Worm (Caenorhabditis elegans) whole organism, midembryonic: ENCODE measurements around the gene srw-22.
"Not testable (repeated sequence)": the region's sequence is repeated elsewhere in the genome, so short reads cannot be mapped to it uniquely, and the experiment has no call there.

ENCODE experiments used
- T22C8.4 ChIP-seq: fragments of 200-800 bp; sonication (Bioruptor generic); IDR thresholded peaks from 2 replicates; pipeline ENCODE4 v1.3.6; 2022; ENCODE audit warnings: missing genetic modification characterization, missing compliant biosample characterization
- cog-1 ChIP-seq: sonication (generic microtip); optimal IDR thresholded peaks from 2 replicates; lab custom pipeline; 2016; ENCODE audit warnings: missing genetic modification characterization, missing compliant biosample characterization
- flt-1 ChIP-seq: fragments of 200-800 bp; sonication (Bioruptor generic); IDR thresholded peaks from 2 replicates; pipeline ENCODE4 v1.3.6; 2022; ENCODE audit warnings: missing genetic modification characterization, missing compliant biosample characterization
- klf-2 ChIP-seq: fragments of 200-800 bp; sonication (Bioruptor generic); conservative IDR thresholded peaks from 2 replicates; pipeline ENCODE4 v1.3.6; 2022; ENCODE audit warnings: missing genetic modification reagents, missing genetic modification characterization, missing compliant biosample characterization
- med-1 ChIP-seq: sonication (generic microtip); optimal IDR thresholded peaks from 2 replicates; lab custom pipeline; 2017; ENCODE audit warnings: missing genetic modification characterization, mild to moderate bottlenecking, missing compliant biosample characterization, antibody characterized with exemption, missing genetic modification reagents; ENCODE audit not compliant: insufficient read depth
- ref-1 ChIP-seq: fragments of 200-800 bp; sonication (Bioruptor generic); conservative IDR thresholded peaks from 2 replicates; pipeline ENCODE4 v1.3.6; 2022; ENCODE audit warnings: missing genetic modification reagents, missing genetic modification characterization, missing compliant biosample characterization
- tab-1 ChIP-seq: fragments of 200-800 bp; sonication (Bioruptor generic); IDR thresholded peaks from 2 replicates; pipeline ENCODE4 v1.3.6; 2022; ENCODE audit warnings: missing genetic modification characterization, missing compliant biosample characterization
- ztf-23 ChIP-seq: fragments of 200-800 bp; sonication (Bioruptor generic); IDR thresholded peaks from 2 replicates; pipeline ENCODE4 v1.3.6; 2022; ENCODE audit warnings: missing genetic modification reagents, missing genetic modification characterization, missing compliant biosample characterization
- ztf-29 ChIP-seq: fragments of 200-800 bp; sonication (Bioruptor generic); IDR thresholded peaks from 2 replicates; pipeline ENCODE4 v1.3.6; 2022; ENCODE audit warnings: missing genetic modification reagents, missing genetic modification characterization, missing compliant biosample characterization

srw-22 gene

DNA sequence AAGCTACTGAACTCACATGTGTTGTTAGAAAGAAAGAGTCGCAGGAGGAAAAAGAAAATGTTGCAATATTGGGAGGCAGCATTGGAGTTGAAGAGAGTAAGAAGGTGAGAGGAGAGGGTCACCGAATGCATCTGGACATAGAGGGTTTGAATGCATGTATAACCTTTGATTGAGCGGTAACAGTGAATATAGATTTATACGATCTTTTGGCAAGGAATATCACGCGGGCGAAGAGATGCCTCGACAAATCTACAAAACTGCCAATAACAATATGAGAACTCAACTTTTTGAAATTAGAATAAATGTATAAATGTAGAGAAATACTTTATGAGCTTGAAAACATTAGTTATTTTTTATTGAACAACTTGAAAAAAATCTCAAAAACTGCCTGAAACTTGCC, 6.1 kb upstream of the srw-22 start, which contains the start of gene M01B2.10:
Gene M01B2.10 (minus strand): TSS at position 101 of the 400 bp plus-strand sequence.
- not testable (repeated sequence) for TF ChIP-seq ztf-23; T22C8.4; cog-1 (tag; lab: Kevin White, UChicago)

DNA sequence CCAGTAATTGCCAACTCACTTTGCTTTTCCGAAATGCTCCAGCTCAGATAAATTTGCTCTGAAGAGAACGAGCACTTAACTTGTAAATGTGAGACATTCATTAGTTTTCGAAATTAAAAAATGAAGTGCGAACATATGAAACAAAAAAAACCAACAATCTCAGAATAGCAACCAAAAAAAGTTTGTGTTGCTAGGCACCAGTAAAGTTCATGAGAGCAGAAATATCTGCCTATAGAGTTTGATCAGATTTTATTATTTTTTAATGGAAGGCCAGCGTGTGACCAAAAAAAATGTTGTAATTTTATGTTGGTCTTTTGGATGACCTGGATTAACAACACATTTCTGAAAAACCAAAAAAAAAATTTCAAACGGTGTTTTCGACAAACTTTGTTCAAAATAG, 4.3 kb upstream of the srw-22 start, which contains the start of gene M01B2.12:
Gene M01B2.12 (minus strand): TSS at position 101 of the 400 bp plus-strand sequence.
- TF ChIP-seq ztf-23: no peak
- TF ChIP-seq ref-1 (GFP tag; lab: Robert Waterston, UW): no peak
- TF ChIP-seq tab-1 (GFP tag; lab: Robert Waterston, UW): no peak
- TF ChIP-seq med-1 (GFP tag; lab: Kevin White, UChicago): no peak
- TF ChIP-seq ztf-29: no peak
- no peak for TF ChIP-seq T22C8.4
- TF ChIP-seq flt-1 (GFP tag; lab: Robert Waterston, UW): no peak
- TF ChIP-seq klf-2: no peak

DNA sequence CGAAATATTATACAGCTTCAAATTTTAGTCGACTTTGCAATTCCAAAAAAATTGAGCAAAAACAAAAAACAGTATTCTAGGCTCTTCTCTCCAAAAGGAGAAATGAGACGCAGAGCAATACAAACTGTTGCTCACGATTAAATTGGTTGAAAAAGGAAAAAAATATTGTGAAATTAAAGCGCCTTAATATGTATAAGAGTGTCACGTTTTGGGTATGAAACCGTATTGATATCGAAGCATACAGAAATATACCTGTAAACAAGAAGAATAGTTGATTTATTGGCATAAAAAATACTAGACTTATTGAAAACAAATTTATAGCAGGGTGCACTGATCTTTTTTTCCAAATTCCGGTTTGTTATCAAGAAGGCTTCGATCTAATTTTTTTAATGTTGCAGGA, 2.6 kb upstream of the srw-22 start, which contains the start of gene M01B2.13:
Gene M01B2.13 (minus strand): TSS at position 101 of the 400 bp plus-strand sequence.
- TF ChIP-seq tab-1 (GFP tag; lab: Robert Waterston, UW) (no peak), klf-2 (no peak), T22C8.4 (no peak), cog-1 (tag; lab: Kevin White, UChicago) (no peak), ref-1 (GFP tag; lab: Robert Waterston, UW) (no peak), flt-1 (GFP tag; lab: Robert Waterston, UW) (no peak), ztf-29 (no peak), ztf-23 (no peak), med-1 (GFP tag; lab: Kevin White, UChicago) (no peak)

DNA sequence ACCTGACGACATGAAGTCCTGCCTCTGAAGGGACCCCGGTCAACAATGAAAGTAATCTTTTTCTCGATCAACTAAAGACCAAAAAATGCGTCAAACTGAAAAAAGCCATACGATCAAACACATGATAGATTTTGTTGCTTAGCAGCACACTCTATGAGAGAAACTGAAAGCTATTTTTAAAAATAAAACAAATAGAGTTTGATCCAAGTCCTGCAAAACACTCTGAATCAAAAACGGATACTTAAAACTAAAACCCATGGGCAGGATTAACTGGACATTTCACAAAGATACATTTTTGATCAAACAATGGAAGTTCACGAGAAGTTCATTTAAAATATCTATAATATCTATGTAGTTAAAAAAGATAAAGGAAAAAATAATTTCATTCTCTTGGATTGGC, 997 bp upstream of the srw-22 start, which contains the start of gene T10H4.13:
Gene T10H4.13 (minus strand): TSS at position 101 of the 400 bp plus-strand sequence.
- no peak for TF ChIP-seq med-1 (GFP tag; lab: Kevin White, UChicago)
- no peak for TF ChIP-seq tab-1 (GFP tag; lab: Robert Waterston, UW)
- TF ChIP-seq flt-1 (GFP tag; lab: Robert Waterston, UW): no peak
- no peak for TF ChIP-seq klf-2
- TF ChIP-seq ztf-29: no peak
- no peak for TF ChIP-seq cog-1 (tag; lab: Kevin White, UChicago)
- no peak for TF ChIP-seq T22C8.4
- no peak for TF ChIP-seq ztf-23
- no peak for TF ChIP-seq ref-1 (GFP tag; lab: Robert Waterston, UW)

DNA sequence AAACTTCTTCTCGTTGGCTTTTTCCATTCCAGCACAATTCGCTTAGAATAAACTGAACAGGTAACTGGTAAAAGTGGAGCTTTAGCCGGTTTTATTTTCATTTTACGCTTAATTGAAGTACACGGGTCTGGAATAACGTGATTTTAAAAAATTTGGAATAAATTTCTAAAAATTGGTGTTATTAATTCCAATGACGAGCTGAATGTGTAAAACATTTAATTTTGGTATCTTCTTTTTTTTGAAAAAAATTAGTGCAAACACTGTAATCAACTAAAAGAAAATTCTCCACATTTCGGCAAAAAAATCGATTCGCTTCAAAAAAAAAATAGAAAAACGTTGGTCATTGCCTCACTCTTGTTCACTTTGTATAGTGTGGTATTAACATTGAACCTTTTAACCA, 3.9 kb downstream of the srw-22 start, which contains the start of gene T10H4.4:
Gene T10H4.4 (minus strand): TSS at position 101 of the 400 bp plus-strand sequence.
- TF ChIP-seq ztf-29 (no peak), T22C8.4 (no peak), med-1 (GFP tag; lab: Kevin White, UChicago) (no peak), ztf-23 (no peak)

DNA sequence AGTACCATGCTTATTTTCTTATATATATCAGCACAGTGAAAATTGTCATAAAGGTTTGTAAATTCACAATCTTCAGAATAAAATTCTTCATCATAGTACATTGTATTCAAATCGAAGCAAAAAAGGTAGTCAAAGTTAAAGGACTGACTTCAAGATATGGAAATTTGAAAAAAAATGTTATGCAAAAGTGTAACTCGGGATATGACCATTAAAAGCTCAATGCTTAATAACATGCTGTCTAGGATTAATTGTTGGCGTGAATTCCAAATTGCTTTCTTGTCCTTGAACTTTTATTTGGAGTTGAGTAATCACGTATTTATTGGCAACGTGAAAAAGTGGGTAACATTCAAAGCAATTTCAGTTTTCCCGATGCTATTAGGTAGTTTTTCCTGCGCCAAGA, 6.4 kb downstream of the srw-22 start, which contains the start of gene srw-16:
Gene srw-16 (minus strand): TSS at position 101 of the 400 bp plus-strand sequence.
- TF ChIP-seq cog-1 (tag; lab: Kevin White, UChicago): no peak
- no peak for TF ChIP-seq flt-1 (GFP tag; lab: Robert Waterston, UW)
- no peak for TF ChIP-seq klf-2
- TF ChIP-seq tab-1 (GFP tag; lab: Robert Waterston, UW): no peak
- no peak for TF ChIP-seq ztf-29

DNA sequence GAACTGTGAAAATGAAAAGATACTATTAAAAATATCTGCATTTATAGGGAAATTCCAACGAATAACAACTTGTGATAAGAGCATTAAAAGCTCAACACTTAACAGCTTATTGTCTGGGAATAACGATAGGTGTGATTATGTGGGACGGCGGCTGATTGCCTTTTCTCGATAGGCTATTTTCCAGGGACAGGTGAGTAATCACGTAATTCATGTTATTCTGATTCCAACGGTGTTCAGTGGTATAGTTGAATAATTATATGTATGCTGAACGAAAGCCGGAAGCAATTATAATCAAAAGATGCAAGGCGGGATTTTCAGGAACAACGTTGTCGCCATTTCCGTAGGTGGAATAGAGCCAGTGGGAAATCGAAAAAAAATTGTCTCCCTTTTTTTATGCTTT, 8.5 kb downstream of the srw-22 start, which contains the start of gene srw-17:
Gene srw-17 (minus strand): TSS at position 101 of the 400 bp plus-strand sequence.
- TF ChIP-seq cog-1 (tag; lab: Kevin White, UChicago): no peak

DNA sequence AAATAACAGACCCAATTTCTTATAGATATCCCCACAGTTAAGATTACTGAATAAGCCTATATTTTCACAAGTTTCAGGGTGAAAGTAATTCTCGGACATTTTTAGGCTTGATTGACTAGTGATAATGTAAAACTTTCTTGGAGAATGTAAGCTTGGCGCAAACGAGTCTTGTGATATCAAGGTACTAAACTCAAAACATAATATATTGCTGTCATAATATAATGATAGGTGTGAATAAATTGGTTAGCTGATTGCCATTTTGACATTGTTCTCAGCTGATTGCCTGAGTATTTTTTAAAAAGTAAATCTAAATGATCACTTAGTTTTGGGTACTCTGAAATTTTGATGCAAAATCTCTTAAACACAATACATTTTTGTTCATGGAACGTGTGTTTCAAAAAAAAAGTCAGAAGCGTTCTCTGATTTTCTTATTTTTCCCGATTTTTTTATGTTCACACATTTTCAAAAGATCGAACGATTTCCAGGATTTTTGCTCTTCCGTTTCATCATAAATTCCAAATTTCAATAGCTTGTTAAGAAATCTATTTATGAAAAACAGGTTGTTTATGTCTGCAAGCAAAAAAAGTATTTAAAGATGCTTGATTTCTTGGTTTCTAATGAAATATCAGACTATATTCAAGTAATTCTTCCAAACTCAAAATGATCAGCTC, 13.0 kb downstream of the srw-22 start, which contains the start of the genes srw-19 and srx-51:
Gene srw-19 (minus strand): TSS at position 101 of the 671 bp plus-strand sequence.
Gene srx-51 (plus strand): TSS at position 621 of the 671 bp plus-strand sequence.
- TF ChIP-seq ref-1 (GFP tag; lab: Robert Waterston, UW) (no peak), ztf-23 (no peak), T22C8.4 (no peak), cog-1 (tag; lab: Kevin White, UChicago) (no peak), med-1 (GFP tag; lab: Kevin White, UChicago) (no peak), klf-2 (no peak), ztf-29 (no peak), flt-1 (GFP tag; lab: Robert Waterston, UW) (no peak), tab-1 (GFP tag; lab: Robert Waterston, UW) (no peak)

DNA sequence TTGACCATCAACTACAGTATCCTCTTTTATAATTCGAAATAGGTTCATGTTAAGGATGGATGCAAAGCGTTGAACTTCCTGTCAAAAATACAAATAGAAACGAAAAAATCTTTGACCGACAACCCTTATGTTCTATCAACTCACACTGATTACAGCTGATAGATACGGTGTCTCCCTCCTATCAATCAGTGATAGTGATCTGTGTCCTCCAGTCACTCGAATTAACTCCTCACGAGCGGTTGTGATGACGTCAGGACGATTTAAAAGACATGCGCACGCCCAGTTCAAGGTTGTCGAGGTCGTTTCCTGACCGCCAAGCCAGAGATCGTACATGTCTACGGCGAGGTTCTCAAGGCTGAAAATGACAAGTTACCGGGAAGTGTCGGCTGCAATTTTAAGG, 17.6 kb downstream of the srw-22 start:
- no peak for TF ChIP-seq ztf-23
- TF ChIP-seq tab-1 (GFP tag; lab: Robert Waterston, UW): no peak
- TF ChIP-seq med-1 (GFP tag; lab: Kevin White, UChicago): no peak
- no peak for TF ChIP-seq cog-1 (tag; lab: Kevin White, UChicago)
- no peak for TF ChIP-seq klf-2
- TF ChIP-seq T22C8.4: no peak
- TF ChIP-seq flt-1 (GFP tag; lab: Robert Waterston, UW): no peak
- no peak for TF ChIP-seq ztf-29
- TF ChIP-seq ref-1 (GFP tag; lab: Robert Waterston, UW): no peak

DNA sequence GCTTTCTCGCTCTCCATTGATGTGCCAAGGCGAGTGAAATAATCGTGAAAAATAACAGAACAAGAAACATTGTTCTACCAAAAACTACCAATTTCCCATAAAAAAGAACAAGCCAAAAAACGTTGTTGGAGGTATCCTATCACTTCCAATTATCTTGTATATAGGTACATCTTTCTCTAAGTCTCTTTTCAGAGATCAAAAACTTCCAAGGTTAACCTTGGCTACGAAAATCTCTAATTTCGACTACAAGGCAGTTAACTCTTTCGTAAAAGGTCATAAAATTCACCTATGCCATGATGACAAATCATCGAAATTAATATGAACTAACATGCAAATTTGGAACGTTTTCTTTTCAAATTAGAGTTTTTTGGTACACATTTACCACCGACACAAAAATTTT, 19.5 kb downstream of the srw-22 start, which contains the start of gene cyp-34A1:
Gene cyp-34A1 (minus strand): TSS at position 101 of the 400 bp plus-strand sequence.
- TF ChIP-seq klf-2: no peak
- TF ChIP-seq med-1 (GFP tag; lab: Kevin White, UChicago): no peak
- TF ChIP-seq cog-1 (tag; lab: Kevin White, UChicago): no peak
- no peak for TF ChIP-seq T22C8.4
- TF ChIP-seq ztf-29: no peak
- no peak for TF ChIP-seq ztf-23
- no peak for TF ChIP-seq tab-1 (GFP tag; lab: Robert Waterston, UW)
- TF ChIP-seq flt-1 (GFP tag; lab: Robert Waterston, UW): no peak
- no peak for TF ChIP-seq ref-1 (GFP tag; lab: Robert Waterston, UW)
